Worm (Caenorhabditis elegans): ENCODE data around the gene adk-1.

DNA sequence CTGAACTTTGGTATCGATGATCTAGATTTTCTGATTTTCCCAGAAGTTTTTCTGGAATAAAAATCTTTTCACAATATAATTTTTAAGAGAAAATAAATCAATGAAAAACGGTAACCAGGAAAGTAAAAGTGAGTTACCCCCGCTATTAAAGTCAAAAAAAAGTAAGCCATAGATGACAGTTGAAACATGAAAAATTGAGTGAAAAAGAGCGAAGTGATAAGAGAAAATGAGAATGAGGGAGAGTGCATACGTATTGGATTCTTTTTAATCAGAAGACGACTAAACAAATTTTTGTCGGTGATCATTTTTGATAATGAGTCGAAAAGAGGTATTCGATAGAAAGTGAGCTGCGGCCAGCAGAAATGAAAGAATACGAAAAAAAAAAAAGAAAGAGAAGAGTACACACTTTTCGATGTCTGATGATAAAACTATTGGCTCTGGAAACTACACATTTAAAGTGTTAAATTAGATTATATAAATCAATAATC is 48.9 kb upstream of the adk-1 start, which contains the start of gene gtl-1:
- no peak for TF ChIP-seq unc-130 (GFP tag; optimal IDR thresholded peaks at IDR 0.05)
- TF ChIP-seq nfyb-1 (GFP tag; IDR thresholded peaks at IDR 0.05), result no peak
- TF ChIP-seq lin-35 (GFP tag; optimal IDR thresholded peaks at IDR 0.05), result no peak
- no peak for TF ChIP-seq sea-2 (GFP tag; IDR thresholded peaks at IDR 0.05)
- no peak for TF ChIP-seq Y67H2A.10 (GFP tag; conservative IDR thresholded peaks at IDR 0.05)
- no peak for TF ChIP-seq rpc-1 (optimal IDR thresholded peaks at IDR 0.05)
- TF ChIP-seq rpc-1 (tag; optimal IDR thresholded peaks at IDR 0.05), result no peak
- TF ChIP-seq bed-1 (GFP tag; IDR thresholded peaks at IDR 0.05), result no peak
- no peak for TF ChIP-seq unc-62 (GFP tag; optimal IDR thresholded peaks at IDR 0.05)
- TF ChIP-seq pha-4 (tag; optimal IDR thresholded peaks at IDR 0.05), result no peak
- no peak for TF ChIP-seq lin-40 (tag; optimal IDR thresholded peaks at IDR 0.05)
- TF ChIP-seq ceh-40 (GFP tag; IDR thresholded peaks at IDR 0.05), result no peak
- no peak for TF ChIP-seq him-1 (tag; optimal IDR thresholded peaks at IDR 0.05)
- no peak for TF ChIP-seq nfya-1 (tag; optimal IDR thresholded peaks at IDR 0.05; ENCODE audit: borderline replicate concordance, insufficient read depth)
- no peak for TF ChIP-seq C17E4.6 (GFP tag; IDR thresholded peaks at IDR 0.05)

Data from whole organism, young adult.